Worm (Caenorhabditis elegans) whole organism, L2 larva: ENCODE results near the gene pas-1.

Source experiments
- C34F6.9 ChIP-seq: fragments of 150-350 bp; optimal IDR thresholded peaks from 2 replicates; lab custom pipeline; 2014; ENCODE audit warnings: missing biosample characterization, missing genetic modification characterization
- F13H6.1 ChIP-seq: sonication (generic microtip); optimal IDR thresholded peaks from 2 replicates; lab custom pipeline; 2016; ENCODE audit warnings: missing genetic modification characterization, missing compliant biosample characterization
- R02D3.7 ChIP-seq: fragments of 150-350 bp; optimal IDR thresholded peaks from 2 replicates; lab custom pipeline; 2014; ENCODE audit warnings: missing biosample characterization, missing genetic modification characterization
- Y55F3AM.14 ChIP-seq: fragments of 200-800 bp; sonication (Bioruptor generic); optimal IDR thresholded peaks from 2 replicates; lab custom pipeline; 2018; ENCODE audit warnings: mild to moderate bottlenecking, missing genetic modification characterization, missing compliant biosample characterization
- ZK546.5 ChIP-seq: sonication (generic microtip); optimal IDR thresholded peaks from 2 replicates; lab custom pipeline; 2017; ENCODE audit warnings: missing biosample characterization, missing genetic modification characterization
- alr-1 ChIP-seq: fragments of 150-350 bp; optimal IDR thresholded peaks from 2 replicates; lab custom pipeline; 2014; ENCODE audit warnings: missing biosample characterization, missing genetic modification characterization
- ama-1 ChIP-seq: fragments of 150-350 bp; optimal IDR thresholded peaks from 2 replicates; lab custom pipeline; 2018; ENCODE audit warnings: inconsistent platforms
- ceh-82 ChIP-seq: fragments of 150-350 bp; optimal IDR thresholded peaks from 2 replicates; lab custom pipeline; 2014; ENCODE audit warnings: missing biosample characterization, missing genetic modification characterization
- dmd-4 ChIP-seq: sonication (generic microtip); optimal IDR thresholded peaks from 2 replicates; lab custom pipeline; 2017; ENCODE audit warnings: missing biosample characterization, missing genetic modification characterization
- elt-3 ChIP-seq: sonication (generic microtip); optimal IDR thresholded peaks from 2 replicates; lab custom pipeline; 2017; ENCODE audit warnings: missing biosample characterization, missing genetic modification characterization
- gmeb-1 ChIP-seq: fragments of 150-350 bp; optimal IDR thresholded peaks from 2 replicates; lab custom pipeline; 2014; ENCODE audit warnings: missing biosample characterization, missing genetic modification characterization
- lin-11 ChIP-seq: fragments of 150-350 bp; sonication (generic microtip); optimal IDR thresholded peaks from 2 replicates; lab custom pipeline; 2014; ENCODE audit warnings: missing biosample characterization, missing genetic modification characterization, inconsistent platforms, mixed read lengths
- lin-13 ChIP-seq: fragments of 150-350 bp; optimal IDR thresholded peaks from 2 replicates; lab custom pipeline; 2014; ENCODE audit warnings: missing biosample characterization, missing genetic modification reagents, missing genetic modification characterization
- lin-39 ChIP-seq: fragments of 150-350 bp; optimal IDR thresholded peaks from 2 replicates; lab custom pipeline; 2014; ENCODE audit warnings: missing biosample characterization, missing genetic modification reagents, missing genetic modification characterization
- lsy-2 ChIP-seq, 2 experiments: fragments of 150-350 bp in 1 of 2; sonication (generic microtip) in 1 of 2; optimal IDR thresholded peaks; 2 replicates each; lab custom pipeline; 2014 to 2017; ENCODE audit warnings: missing biosample characterization in 2 of 2, missing genetic modification characterization in 2 of 2
- mab-5 ChIP-seq: fragments of 150-350 bp; optimal IDR thresholded peaks from 2 replicates; lab custom pipeline; 2014; ENCODE audit warnings: missing biosample characterization, missing genetic modification characterization
- mbf-1 ChIP-seq: sonication (generic microtip); optimal IDR thresholded peaks from 2 replicates; lab custom pipeline; 2017; ENCODE audit warnings: missing biosample characterization, missing genetic modification characterization
- nhr-129 ChIP-seq: fragments of 150-350 bp; optimal IDR thresholded peaks from 2 replicates; lab custom pipeline; 2014; ENCODE audit warnings: missing biosample characterization, missing genetic modification characterization
- nhr-21 ChIP-seq: fragments of 150-350 bp; optimal IDR thresholded peaks from 2 replicates; lab custom pipeline; 2014; ENCODE audit warnings: missing biosample characterization, missing genetic modification characterization
- nhr-23 ChIP-seq: fragments of 150-350 bp; optimal IDR thresholded peaks from 2 replicates; lab custom pipeline; 2014; ENCODE audit warnings: missing biosample characterization, missing genetic modification reagents, missing genetic modification characterization
- nhr-237 ChIP-seq: fragments of 150-350 bp; optimal IDR thresholded peaks from 2 replicates; lab custom pipeline; 2014; ENCODE audit warnings: missing biosample characterization, missing genetic modification characterization
- nhr-25 ChIP-seq: fragments of 150-350 bp; sonication (generic microtip); optimal IDR thresholded peaks from 3 replicates; lab custom pipeline; 2014; ENCODE audit warnings: missing biosample characterization, missing genetic modification characterization
- nhr-6 ChIP-seq: fragments of 150-350 bp; optimal IDR thresholded peaks from 2 replicates; lab custom pipeline; 2014; ENCODE audit warnings: missing biosample characterization, missing genetic modification characterization
- nhr-77 ChIP-seq: fragments of 150-350 bp; optimal IDR thresholded peaks from 2 replicates; lab custom pipeline; 2014; ENCODE audit warnings: missing biosample characterization, missing genetic modification characterization
- peb-1 ChIP-seq: fragments of 150-350 bp; optimal IDR thresholded peaks from 2 replicates; lab custom pipeline; 2014; ENCODE audit warnings: missing biosample characterization, missing genetic modification characterization
- sem-4 ChIP-seq: fragments of 150-350 bp; optimal IDR thresholded peaks from 2 replicates; lab custom pipeline; 2014; ENCODE audit warnings: missing biosample characterization, missing genetic modification reagents, missing genetic modification characterization
- skn-1 ChIP-seq: sonication (generic microtip); optimal IDR thresholded peaks from 2 replicates; lab custom pipeline; 2017; ENCODE audit warnings: missing biosample characterization, missing genetic modification characterization
- sma-3 ChIP-seq: sonication (generic microtip); optimal IDR thresholded peaks from 2 replicates; lab custom pipeline; 2016; ENCODE audit warnings: missing genetic modification reagents, missing genetic modification characterization, missing compliant biosample characterization
- snpc-4 ChIP-seq: fragments of 150-350 bp; optimal IDR thresholded peaks from 2 replicates; lab custom pipeline; 2014; ENCODE audit warnings: missing biosample characterization, missing genetic modification characterization
- unc-39 ChIP-seq: fragments of 150-350 bp; optimal IDR thresholded peaks from 2 replicates; lab custom pipeline; 2014; ENCODE audit warnings: missing biosample characterization, missing genetic modification characterization
- unc-62 ChIP-seq: fragments of 150-350 bp; optimal IDR thresholded peaks from 2 replicates; lab custom pipeline; 2014; ENCODE audit warnings: missing biosample characterization, missing genetic modification reagents, missing genetic modification characterization
- ztf-1 ChIP-seq: fragments of 200-800 bp; sonication (Bioruptor generic); conservative IDR thresholded peaks from 2 replicates; pipeline ENCODE4 v1.3.6; 2022; ENCODE audit warnings: missing genetic modification characterization, missing compliant biosample characterization
- ztf-4 ChIP-seq: fragments of 150-350 bp; optimal IDR thresholded peaks from 2 replicates; lab custom pipeline; 2014; ENCODE audit warnings: missing biosample characterization, missing genetic modification characterization

pas-1 gene

ce11 chrV:14439236-14439635, 16.8 kb upstream of the pas-1 start:
- TF ChIP-seq unc-39 (tag; lab: Kevin White, UChicago): no peak
- no peak for TF ChIP-seq nhr-25 (tag; lab: Kevin White, UChicago)
- TF ChIP-seq ztf-4 (tag; lab: Kevin White, UChicago): no peak
- TF ChIP-seq nhr-77 (tag; lab: Kevin White, UChicago): no peak
- no peak for TF ChIP-seq lin-13 (GFP tag; lab: Kevin White, UChicago)
- TF ChIP-seq ama-1 (lab: Kevin White, UChicago): no peak
- no peak for TF ChIP-seq lsy-2 (tag; optimal IDR thresholded peaks at IDR 0.05; lab: Kevin White, UChicago)
- no peak for TF ChIP-seq ztf-1 (GFP tag; lab: Robert Waterston, UW)
- no peak for TF ChIP-seq sma-3 (GFP tag; lab: Kevin White, UChicago)
- TF ChIP-seq snpc-4: no peak
- no peak for TF ChIP-seq lin-39 (tag; lab: Kevin White, UChicago)
- TF ChIP-seq nhr-237 (tag; lab: Kevin White, UChicago): no peak
- TF ChIP-seq elt-3 (tag; lab: Kevin White, UChicago): no peak
- no peak for TF ChIP-seq nhr-129 (tag; lab: Kevin White, UChicago)
- TF ChIP-seq C34F6.9 (tag; lab: Kevin White, UChicago): no peak
- no peak for TF ChIP-seq nhr-23 (tag; lab: Kevin White, UChicago)
- no peak for TF ChIP-seq F13H6.1 (tag; lab: Kevin White, UChicago)
- TF ChIP-seq gmeb-1 (tag; lab: Kevin White, UChicago): no peak
- no peak for TF ChIP-seq peb-1 (tag; lab: Kevin White, UChicago)
- no peak for TF ChIP-seq R02D3.7 (tag; lab: Kevin White, UChicago)
- TF ChIP-seq, all 48 proteins: peak for 0

DNA sequence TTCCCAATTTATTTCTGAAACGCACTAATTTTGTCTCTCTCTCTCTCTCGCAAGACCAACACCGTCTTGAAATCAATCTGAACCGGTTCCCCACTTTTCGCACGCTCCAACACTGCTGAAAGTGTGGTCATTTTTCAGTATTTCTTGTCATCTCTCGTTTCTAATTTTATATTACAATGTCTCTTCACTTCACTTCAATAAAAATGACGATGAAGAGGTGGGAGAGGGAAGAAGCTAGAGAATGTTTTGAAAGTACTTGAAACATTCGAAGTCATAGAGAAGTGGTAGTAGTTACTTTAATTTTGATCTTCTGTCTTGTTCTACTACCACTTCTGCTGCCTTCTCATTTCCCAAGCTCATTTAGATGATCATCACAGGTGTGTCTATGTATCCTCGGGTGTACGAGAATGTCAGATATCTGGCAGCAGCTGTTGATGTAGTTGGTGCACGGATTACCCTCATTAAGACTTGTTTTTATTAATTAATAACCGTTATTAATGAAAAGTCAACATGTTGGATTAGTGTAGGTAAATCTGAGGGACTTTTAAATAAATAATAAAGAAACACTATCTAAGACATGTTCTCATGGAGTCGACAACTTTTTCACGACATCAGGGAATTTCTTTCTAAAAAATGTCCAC, 15.8 kb upstream of the pas-1 start:
- TF ChIP-seq lin-39 (tag; lab: Kevin White, UChicago): no peak
- TF ChIP-seq R02D3.7 (tag; lab: Kevin White, UChicago): no peak
- no peak for TF ChIP-seq nhr-25 (tag; lab: Kevin White, UChicago)
- TF ChIP-seq skn-1 (tag; lab: Kevin White, UChicago): no peak

ce11 chrV:14437355-14437754, 14.9 kb upstream of the pas-1 start:
- TF ChIP-seq lin-13 (GFP tag; lab: Kevin White, UChicago) (no peak), nhr-21 (tag; lab: Kevin White, UChicago) (no peak), sma-3 (GFP tag; lab: Kevin White, UChicago) (no peak), mab-5 (no peak), unc-62 (GFP tag; lab: Kevin White, UChicago) (no peak), ceh-82 (tag; lab: Kevin White, UChicago) (no peak), nhr-23 (tag; lab: Kevin White, UChicago) (no peak), ama-1 (lab: Kevin White, UChicago) (no peak), R02D3.7 (tag; lab: Kevin White, UChicago) (no peak), C34F6.9 (tag; lab: Kevin White, UChicago) (no peak), dmd-4 (no peak), sem-4 (no peak), ZK546.5 (tag; lab: Kevin White, UChicago) (no peak)

DNA sequence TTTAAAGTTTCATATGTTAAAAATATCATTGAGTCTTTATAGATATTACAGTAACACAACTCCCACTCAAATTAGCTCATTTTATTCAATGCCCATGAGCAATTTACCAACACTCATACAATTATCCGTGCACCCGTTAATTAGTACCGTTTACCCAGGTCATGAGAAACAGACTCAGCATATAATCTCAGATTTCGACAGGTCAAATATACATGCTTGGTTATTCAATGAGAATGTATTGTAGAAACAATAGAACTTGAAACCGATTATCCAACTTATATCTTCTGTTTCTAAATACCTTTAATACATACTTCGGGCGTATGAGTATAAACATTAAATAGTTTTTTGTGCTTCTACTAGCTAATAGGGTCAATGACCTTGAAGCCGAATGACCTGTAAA, 13.8 kb upstream of the pas-1 start:
- no peak for TF ChIP-seq ceh-82 (tag; lab: Kevin White, UChicago)
- TF ChIP-seq unc-62 (GFP tag; lab: Kevin White, UChicago): no peak
- no peak for TF ChIP-seq Y55F3AM.14 (GFP tag; lab: Kevin White, UChicago)
- no peak for TF ChIP-seq F13H6.1 (tag; lab: Kevin White, UChicago)
- no peak for TF ChIP-seq nhr-6 (tag; lab: Kevin White, UChicago)
- TF ChIP-seq lin-11 (tag; lab: Kevin White, UChicago): no peak
- TF ChIP-seq peb-1 (tag; lab: Kevin White, UChicago): no peak
- TF ChIP-seq alr-1 (tag; lab: Kevin White, UChicago): no peak
- no peak for TF ChIP-seq nhr-237 (tag; lab: Kevin White, UChicago)
- no peak for TF ChIP-seq nhr-25 (tag; lab: Kevin White, UChicago)
- TF ChIP-seq nhr-129 (tag; lab: Kevin White, UChicago): no peak
- no peak for TF ChIP-seq ZK546.5 (tag; lab: Kevin White, UChicago)
- no peak for TF ChIP-seq mbf-1
- no peak for TF ChIP-seq gmeb-1 (tag; lab: Kevin White, UChicago)
- TF ChIP-seq ama-1 (lab: Kevin White, UChicago): no peak
- TF ChIP-seq, all 48 proteins: peak for 0
